Fruit fly (Drosophila melanogaster): ENCODE results near the gene CG32240.

CG32240 gene

DNA sequence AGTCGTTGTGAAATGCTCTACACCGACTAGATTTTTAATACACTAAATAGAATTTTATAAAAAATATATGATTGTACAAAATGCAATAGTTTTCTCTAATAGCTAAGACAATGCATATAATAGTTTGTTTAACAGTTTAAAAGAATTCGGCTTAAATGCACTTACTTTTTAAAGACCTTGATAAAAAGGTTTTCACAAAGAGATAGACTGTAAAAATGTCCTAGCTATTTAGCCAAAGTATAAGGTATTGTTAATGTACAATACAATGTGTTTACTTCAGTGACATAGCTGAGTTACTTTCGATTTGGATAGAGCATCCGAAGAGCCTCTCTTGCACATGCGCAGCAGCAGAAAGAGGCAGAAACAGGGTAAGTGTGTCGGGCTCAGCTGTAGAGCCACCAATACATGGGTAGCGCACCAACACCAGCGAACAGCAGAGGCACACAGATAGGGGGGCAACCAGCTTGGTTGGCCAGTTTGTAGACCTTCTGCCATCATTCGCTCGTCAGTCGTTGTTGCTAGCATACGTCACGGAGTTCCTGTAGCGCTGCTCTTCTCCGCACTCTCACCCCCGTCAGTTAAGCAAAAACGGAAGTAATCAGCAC is 25.3 kb upstream of the CG32240 start, which contains the start of gene TP53INP (continued):
- TF ChIP-seq ci (GFP tag; IDR thresholded peaks at IDR 0.05) (peak; percentile 52; the same call in 2 of the 3 replicates), klu (GFP tag; IDR thresholded peaks at IDR 0.05) (peak; percentile 69; the same call in 1 of the 2 replicates), Vsx1 (GFP tag; optimal IDR thresholded peaks at IDR 0.05) (peak; percentile 52), slbo (GFP tag; IDR thresholded peaks at IDR 0.05) (peak; percentile 76), CG7372 (GFP tag; IDR thresholded peaks at IDR 0.05) (peak; percentile 45; the same call in 1 of the 2 replicates), CG3847 (GFP tag; IDR thresholded peaks at IDR 0.05) (peak; percentile 67), Aef1 (GFP tag; IDR thresholded peaks at IDR 0.05) (peak; percentile 52; the same call in 2 of the 3 replicates), CG1602 (GFP tag; optimal IDR thresholded peaks at IDR 0.05) (peak; percentile 88), CG34224 (GFP tag; IDR thresholded peaks at IDR 0.05; ENCODE audit: partially characterized antibody) (peak; percentile 30; the same call in 2 of the 3 replicates), CG11085 (GFP tag; IDR thresholded peaks at IDR 0.05) (no peak), lilli (GFP tag; optimal IDR thresholded peaks at IDR 0.05) (peak; percentile 82), zen (tag; optimal IDR thresholded peaks at IDR 0.05) (peak; percentile 76), CG14014 (GFP tag; IDR thresholded peaks at IDR 0.05) (peak; percentile 68), CG14050 (GFP tag; IDR thresholded peaks at IDR 0.05) (peak; percentile 54), CG18476 (GFP tag; optimal IDR thresholded peaks at IDR 0.05) (peak; percentile 92), CG10431 (GFP tag; optimal IDR thresholded peaks at IDR 0.05) (peak; percentile 65), Sry-δ (GFP tag; optimal IDR thresholded peaks at IDR 0.05) (peak; percentile 36), pho (GFP tag; optimal IDR thresholded peaks at IDR 0.05) (peak; percentile 73), shn (GFP tag; optimal IDR thresholded peaks at IDR 0.05) (peak; percentile 60), Ssrp (tag; optimal IDR thresholded peaks at IDR 0.05) (peak; percentile 89), Ada2b (GFP tag; IDR thresholded peaks at IDR 0.05) (0 out of 2 replicates have a peak, but pooled peaks have one; percentile 41), CG17361 (GFP tag; IDR thresholded peaks at IDR 0.05) (peak; percentile 96), Ets97D (GFP tag; optimal IDR thresholded peaks at IDR 0.05) (peak; percentile 3), hth (optimal IDR thresholded peaks at IDR 0.05) (no peak), unc-4 (GFP tag; IDR thresholded peaks at IDR 0.05; ENCODE audit: partially characterized antibody) (peak; percentile 39; the same call in 1 of the 2 replicates), Asciz (GFP tag; optimal IDR thresholded peaks at IDR 0.05) (peak; percentile 81), Sox100B (GFP tag; optimal IDR thresholded peaks at IDR 0.05) (peak; percentile 93), Doc2 (GFP tag; IDR thresholded peaks at IDR 0.05) (no peak), Max (GFP tag; optimal IDR thresholded peaks at IDR 0.05) (peak; percentile 90), CG16815 (GFP tag; optimal IDR thresholded peaks at IDR 0.05) (peak; percentile 77), sens-2 (GFP tag; IDR thresholded peaks at IDR 0.05) (no peak), aop (GFP tag; IDR thresholded peaks at IDR 0.05) (0 out of 2 replicates have a peak, but pooled peaks have one; percentile 5), CG8359 (GFP tag; optimal IDR thresholded peaks at IDR 0.05; ENCODE audit: borderline replicate concordance) (peak; percentile 71), CG16779 (GFP tag; IDR thresholded peaks at IDR 0.05) (peak; percentile 61; the same call in 1 of the 2 replicates), CG1832 (GFP tag; optimal IDR thresholded peaks at IDR 0.05) (no peak), sc (optimal IDR thresholded peaks at IDR 0.05) (no peak), sc (GFP tag; optimal IDR thresholded peaks at IDR 0.05) (peak; percentile 84), CG18619 (GFP tag; optimal IDR thresholded peaks at IDR 0.05) (peak; percentile 88), BtbVII (GFP tag; optimal IDR thresholded peaks at IDR 0.05) (peak; percentile 87), CG17186 (GFP tag; optimal IDR thresholded peaks at IDR 0.05) (peak; percentile 46), CG1024 (GFP tag; IDR thresholded peaks at IDR 0.05) (0 out of 2 replicates have a peak, but pooled peaks have one; percentile 15), CG9609 (GFP tag; optimal IDR thresholded peaks at IDR 0.05) (peak; percentile 49), bsh (GFP tag; optimal IDR thresholded peaks at IDR 0.05) (peak; percentile 86 to 87), CG12071 (GFP tag; optimal IDR thresholded peaks at IDR 0.05) (peak; percentile 57), vvl (GFP tag; IDR thresholded peaks at IDR 0.05) (peak; percentile 80), CG9215 (GFP tag; IDR thresholded peaks at IDR 0.05) (peak; percentile 72), MESR4 (GFP tag; optimal IDR thresholded peaks at IDR 0.05) (peak; percentile 12), CG33557 (GFP tag; optimal IDR thresholded peaks at IDR 0.05) (peak; percentile 85), CG1792 (GFP tag; optimal IDR thresholded peaks at IDR 0.05) (peak; percentile 69), otp (GFP tag; IDR thresholded peaks at IDR 0.05) (no peak)

Measured in whole organism, embryonic.